Fruit fly (Drosophila melanogaster) whole organism, wandering third instar larva: Measurements from ENCODE around the gene CG32099.
A peak's percentile ranks its signal among the peaks of the same experiment; 100 is the strongest.

Experiments
- CG9705 ChIP-seq: fragments of 200-800 bp; sonication (Bioruptor generic); optimal IDR thresholded peaks from 2 replicates; lab custom pipeline; 2018; ENCODE audit warnings: missing biosample characterization, mild to moderate bottlenecking, missing genetic modification characterization
- CrebA ChIP-seq: fragments of 200-800 bp; sonication (Bioruptor generic); optimal IDR thresholded peaks from 2 replicates; lab custom pipeline; 2016; ENCODE audit warnings: missing biosample characterization, mild to moderate bottlenecking, missing genetic modification characterization, borderline replicate concordance
- Dfd ChIP-seq: fragments of >200 bp; optimal IDR thresholded peaks from 2 replicates; lab custom pipeline; 2017; ENCODE audit warnings: missing biosample characterization, missing genetic modification characterization
- Dif ChIP-seq: fragments of 200-275, 200-300 bp; sonication (Bioruptor generic); optimal IDR thresholded peaks from 2 replicates; lab custom pipeline; 2018; ENCODE audit warnings: missing biosample characterization, missing genetic modification characterization; ENCODE audit not compliant: partially characterized antibody
- GATAd ChIP-seq: sonication (Bioruptor generic); optimal IDR thresholded peaks from 2 replicates; lab custom pipeline; 2016; ENCODE audit warnings: missing biosample characterization, missing genetic modification characterization
- HLH106 ChIP-seq: fragments of 200-800 bp; optimal IDR thresholded peaks from 3 replicates; lab custom pipeline; 2019; ENCODE audit warnings: missing biosample characterization, mild to moderate bottlenecking, missing genetic modification characterization, moderate library complexity
- Hnf4 ChIP-seq: fragments of 200-800 bp; sonication (Bioruptor generic); optimal IDR thresholded peaks from 2 replicates; lab custom pipeline; 2016; ENCODE audit warnings: missing biosample characterization, mild to moderate bottlenecking, missing genetic modification characterization
- Hr78 ChIP-seq: fragments of >200 bp; optimal IDR thresholded peaks from 2 replicates; lab custom pipeline; 2017; ENCODE audit warnings: missing biosample characterization, missing genetic modification characterization
- Hr83 ChIP-seq: fragments of 200-300 bp; sonication (Bioruptor generic); optimal IDR thresholded peaks from 2 replicates; lab custom pipeline; 2016; ENCODE audit warnings: missing biosample characterization, mild to moderate bottlenecking, missing genetic modification characterization, moderate library complexity; ENCODE audit not compliant: poor library complexity, severe bottlenecking
- Mio ChIP-seq: sonication (Bioruptor generic); optimal IDR thresholded peaks from 2 replicates; lab custom pipeline; 2016; ENCODE audit warnings: missing biosample characterization, missing genetic modification characterization
- Myc ChIP-seq: fragments of >200 bp; optimal IDR thresholded peaks from 2 replicates; lab custom pipeline; 2017
- OdsH ChIP-seq: fragments of 200-800 bp; sonication (Bioruptor generic); optimal IDR thresholded peaks from 2 replicates; lab custom pipeline; 2016; ENCODE audit warnings: missing biosample characterization, mild to moderate bottlenecking, missing genetic modification characterization
- Rel ChIP-seq, 2 experiments: fragments of 200-800 bp; sonication (Bioruptor generic) in 1 of 2; optimal IDR thresholded peaks; 2 replicates in 1 of 2; 3 replicates in 1 of 2; lab custom pipeline; 2016 to 2019; ENCODE audit warnings: mild to moderate bottlenecking in 2 of 2, missing biosample characterization in 2 of 2, missing genetic modification characterization in 2 of 2, moderate library complexity in 1 of 2
- Sp1 ChIP-seq: fragments of 200-800 bp; sonication (Bioruptor generic); optimal IDR thresholded peaks from 3 replicates; lab custom pipeline; 2019; ENCODE audit warnings: missing biosample characterization, mild to moderate bottlenecking, missing genetic modification characterization, moderate library complexity
- Vsx2 ChIP-seq: fragments of 200-300, 225-300 bp; sonication (Bioruptor generic); optimal IDR thresholded peaks from 2 replicates; lab custom pipeline; 2018; ENCODE audit warnings: missing biosample characterization, missing genetic modification characterization; ENCODE audit not compliant: partially characterized antibody
- brk ChIP-seq: fragments of 200-800 bp; sonication (Bioruptor generic); optimal IDR thresholded peaks from 2 replicates; lab custom pipeline; 2016; ENCODE audit warnings: missing biosample characterization, mild to moderate bottlenecking, missing genetic modification characterization
- dl ChIP-seq, 2 experiments: fragments of 175-275, 200-275 bp in 1 of 2; fragments of 200-275 bp in 1 of 2; sonication (Bioruptor generic); optimal IDR thresholded peaks; lab custom pipeline; 2018; ENCODE audit warnings: mild to moderate bottlenecking in 2 of 2, missing biosample characterization in 2 of 2, missing genetic modification characterization in 2 of 2, moderate library complexity in 2 of 2; ENCODE audit not compliant: partially characterized antibody in 2 of 2, insufficient read depth in 1 of 2
- dmrt93B ChIP-seq: fragments of 200-800 bp; sonication (Bioruptor generic); optimal IDR thresholded peaks from 2 replicates; lab custom pipeline; 2018; ENCODE audit warnings: missing biosample characterization, mild to moderate bottlenecking, missing genetic modification characterization
- dsf ChIP-seq: sonication (Bioruptor generic); optimal IDR thresholded peaks from 2 replicates; lab custom pipeline; 2016; ENCODE audit warnings: missing biosample characterization, missing genetic modification characterization, borderline replicate concordance
- ey ChIP-seq: fragments of 200-800 bp; sonication (Bioruptor generic); optimal IDR thresholded peaks from 2 replicates; lab custom pipeline; 2016; ENCODE audit warnings: missing biosample characterization, missing genetic modification characterization
- foxo ChIP-seq, 2 experiments: fragments of 200-800 bp; sonication (Bioruptor generic); optimal IDR thresholded peaks; 2 replicates in 1 of 2; 3 replicates in 1 of 2; lab custom pipeline; 2016 to 2017; ENCODE audit warnings: missing biosample characterization in 2 of 2, missing genetic modification characterization in 2 of 2
- fru ChIP-seq: fragments of 200-800 bp; sonication (Bioruptor generic); optimal IDR thresholded peaks from 3 replicates; lab custom pipeline; 2016; ENCODE audit warnings: missing biosample characterization, mild to moderate bottlenecking, missing genetic modification characterization
- h ChIP-seq: fragments of 200-800 bp; sonication (Bioruptor generic); optimal IDR thresholded peaks from 3 replicates; lab custom pipeline; 2016; ENCODE audit warnings: missing biosample characterization, mild to moderate bottlenecking, missing genetic modification characterization
- jim ChIP-seq: fragments of 175-275, 200-325 bp; sonication (Bioruptor generic); optimal IDR thresholded peaks from 2 replicates; lab custom pipeline; 2016; ENCODE audit warnings: missing biosample characterization, mild to moderate bottlenecking, missing genetic modification characterization
- psq ChIP-seq: fragments of 200-800 bp; sonication (Bioruptor generic); optimal IDR thresholded peaks from 3 replicates; lab custom pipeline; 2017; ENCODE audit warnings: missing biosample characterization, mild to moderate bottlenecking, missing genetic modification characterization, moderate library complexity
- rgr ChIP-seq: fragments of 200-800 bp; sonication (Bioruptor generic); optimal IDR thresholded peaks from 3 replicates; lab custom pipeline; 2016; ENCODE audit warnings: missing biosample characterization, mild to moderate bottlenecking, missing genetic modification characterization
- sage ChIP-seq: fragments of 200-800 bp; sonication (Bioruptor generic); optimal IDR thresholded peaks from 2 replicates; lab custom pipeline; 2016; ENCODE audit warnings: missing biosample characterization, mild to moderate bottlenecking, missing genetic modification characterization
- sv ChIP-seq: fragments of 200-800 bp; sonication (Bioruptor generic); optimal IDR thresholded peaks from 3 replicates; lab custom pipeline; 2016; ENCODE audit warnings: missing biosample characterization, missing genetic modification characterization
- tai ChIP-seq: sonication (Bioruptor generic); optimal IDR thresholded peaks from 2 replicates; lab custom pipeline; 2016; ENCODE audit warnings: missing biosample characterization, missing genetic modification characterization
- woc ChIP-seq: sonication (Bioruptor generic); optimal IDR thresholded peaks from 2 replicates; lab custom pipeline; 2016; ENCODE audit warnings: missing biosample characterization, mild to moderate bottlenecking, missing genetic modification characterization

The CG32099 gene

dm6 chr3L:12101924-12102383 is 47.1 kb upstream of the CG32099 start:
- TF ChIP-seq Mio (GFP tag; lab: Kevin White, UChicago) (no peak), h (GFP tag; lab: Kevin White, UChicago) (peak; percentile 8), woc (GFP tag; lab: Kevin White, UChicago) (no peak), rgr (peak; percentile 42), Hnf4 (GFP tag; lab: Kevin White, UChicago) (no peak), dmrt93B (GFP tag; lab: Kevin White, UChicago) (peak; percentile 5), CG9705 (GFP tag; lab: Kevin White, UChicago) (no peak), Sp1 (GFP tag; lab: Kevin White, UChicago) (peak; percentile 62), OdsH (GFP tag; lab: Kevin White, UChicago) (peak; percentile 37), psq (GFP tag; lab: Kevin White, UChicago) (peak; percentile 46), brk (GFP tag; lab: Kevin White, UChicago) (no peak), fru (GFP tag; lab: Kevin White, UChicago) (no peak), HLH106 (tag; lab: Kevin White, UChicago) (peak; percentile 63), foxo (GFP tag; optimal IDR thresholded peaks at IDR 0.05; lab: Kevin White, UChicago) (peak in 1 of 2 experiments; percentile 19)

- TF ChIP-seq Hnf4 (GFP tag; lab: Kevin White, UChicago): no peak
- TF ChIP-seq jim (GFP tag; lab: Kevin White, UChicago): no peak
- no peak for TF ChIP-seq sage (GFP tag; lab: Kevin White, UChicago)
- TF ChIP-seq Vsx2 (GFP tag; lab: Kevin White, UChicago): no peak
- no peak for TF ChIP-seq OdsH (GFP tag; lab: Kevin White, UChicago)
- TF ChIP-seq dsf (GFP tag; lab: Kevin White, UChicago): no peak
- no peak for TF ChIP-seq woc (GFP tag; lab: Kevin White, UChicago)
- no peak for TF ChIP-seq HLH106 (tag; lab: Kevin White, UChicago)
- TF ChIP-seq ey: no peak
- TF ChIP-seq GATAd (GFP tag; lab: Kevin White, UChicago): no peak
- TF ChIP-seq rgr: no peak
- TF ChIP-seq tai: no peak
- TF ChIP-seq Rel (GFP tag; optimal IDR thresholded peaks at IDR 0.05; lab: Kevin White, UChicago): no peak
- TF ChIP-seq Rel (tag; optimal IDR thresholded peaks at IDR 0.05; lab: Kevin White, UChicago): no peak
- TF ChIP-seq Dif (GFP tag; lab: Kevin White, UChicago): no peak
- TF ChIP-seq dmrt93B (GFP tag; lab: Kevin White, UChicago): no peak
- no peak for TF ChIP-seq Hr83 (GFP tag; lab: Kevin White, UChicago)
- no peak for TF ChIP-seq dl (GFP tag; optimal IDR thresholded peaks at IDR 0.05; lab: Kevin White, UChicago; ENCODE audit: insufficient read depth in 1 of 2, partially characterized antibody in 2 of 2)
- TF ChIP-seq h (GFP tag; lab: Kevin White, UChicago): no peak
- no peak for TF ChIP-seq CrebA
Measured at dm6 chr3L:12107378-12107777, 41.7 kb upstream of the CG32099 start.

- TF ChIP-seq Dif (GFP tag; lab: Kevin White, UChicago) (no peak), Hnf4 (GFP tag; lab: Kevin White, UChicago) (no peak), rgr (no peak), HLH106 (tag; lab: Kevin White, UChicago) (no peak), Hr78 (GFP tag; lab: Kevin White, UChicago) (no peak), CrebA (no peak), Sp1 (GFP tag; lab: Kevin White, UChicago) (no peak), Rel (GFP tag; optimal IDR thresholded peaks at IDR 0.05; lab: Kevin White, UChicago) (no peak), Rel (tag; optimal IDR thresholded peaks at IDR 0.05; lab: Kevin White, UChicago) (no peak), GATAd (GFP tag; lab: Kevin White, UChicago) (no peak), jim (GFP tag; lab: Kevin White, UChicago) (no peak)
Measured at dm6 chr3L:12108515-12108914, 40.6 kb upstream of the CG32099 start.

dm6 chr3L:12109045-12109632 is 39.9 kb upstream of the CG32099 start:
- TF ChIP-seq sage (GFP tag; lab: Kevin White, UChicago) (no peak), Sp1 (GFP tag; lab: Kevin White, UChicago) (no peak), CrebA (no peak), brk (GFP tag; lab: Kevin White, UChicago) (no peak), Hr78 (GFP tag; lab: Kevin White, UChicago) (no peak), dl (GFP tag; optimal IDR thresholded peaks at IDR 0.05; lab: Kevin White, UChicago; ENCODE audit: insufficient read depth in 1 of 2, partially characterized antibody in 2 of 2) (no peak), sv (GFP tag; lab: Kevin White, UChicago) (no peak), Myc (lab: Kevin White, UChicago) (no peak), psq (GFP tag; lab: Kevin White, UChicago) (no peak), Dfd (GFP tag; lab: Kevin White, UChicago) (no peak)
